Worm (Caenorhabditis elegans) whole organism, L4/young adult: ENCODE data around the gene mab-5.

Experiments
- W03F9.2 ChIP-seq: fragments of 150-350 bp; optimal IDR thresholded peaks from 2 replicates; lab custom pipeline; 2014; ENCODE audit warnings: missing biosample characterization, missing genetic modification characterization
- dao-5 ChIP-seq: sonication (generic microtip); optimal IDR thresholded peaks from 2 replicates; lab custom pipeline; 2016; ENCODE audit warnings: missing genotype, missing genetic modification characterization, moderate library complexity, missing compliant biosample characterization
- him-1 ChIP-seq: sonication (generic microtip); optimal IDR thresholded peaks from 2 replicates; lab custom pipeline; 2016; ENCODE audit warnings: missing genotype, missing genetic modification reagents, missing genetic modification characterization, missing compliant biosample characterization

DNA sequence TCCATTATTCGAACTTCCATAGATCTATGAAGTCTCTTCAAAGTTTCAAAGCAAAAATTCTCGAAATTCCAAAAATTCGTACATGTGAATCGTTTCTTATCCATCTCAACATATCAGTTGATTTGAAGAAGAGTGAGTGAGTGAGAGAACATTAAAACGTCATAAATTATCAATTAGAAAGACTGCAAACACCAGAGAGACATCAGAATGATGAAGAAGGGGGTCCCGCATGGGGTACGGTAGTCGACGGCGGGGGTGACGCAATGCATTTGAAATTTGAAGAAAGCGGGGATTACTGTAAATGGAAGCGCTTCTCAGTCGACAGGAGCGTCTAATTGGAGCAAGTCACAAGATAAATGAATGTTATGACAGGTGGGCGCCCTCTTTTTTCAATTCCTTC, 7.3 kb upstream of the mab-5 start:
- TF ChIP-seq dao-5 (tag; lab: Kevin White, UChicago) (no peak), W03F9.2 (no peak), him-1 (tag; lab: Kevin White, UChicago) (no peak)
